Fruit fly (Drosophila melanogaster) Kc167 (cell line): Measurements from ENCODE around the gene ppk21.

Experiments used
- h ChIP-seq: fragments of >200 bp; optimal IDR thresholded peaks from 3 replicates; lab custom pipeline; 2018; ENCODE audit warnings: missing external identifiers
- insv ChIP-seq: fragments of >200 bp; optimal IDR thresholded peaks from 3 replicates; lab custom pipeline; 2018; ENCODE audit warnings: missing external identifiers
- ttk ChIP-seq: sonication (Bioruptor generic); optimal IDR thresholded peaks from 2 replicates; lab custom pipeline; 2017; ENCODE audit warnings: missing external identifiers

- no peak for TF ChIP-seq h (lab: Kevin White, UChicago)
- TF ChIP-seq insv (lab: Kevin White, UChicago): no peak
- no peak for TF ChIP-seq ttk (lab: Kevin White, UChicago)
Measured at dm6 chr3R:29659950-29660349, 4.6 kb upstream of the ppk21 start, which contains the start of gene Dop1R2.
